Worm (Caenorhabditis elegans) whole organism, L4 larva: Measurements from ENCODE around the gene F59A1.15.

ENCODE experiments used
- aha-1 ChIP-seq: fragments of 150-350 bp; peaks from one replicate; lab custom pipeline; 2014; ENCODE audit warnings: missing biosample characterization, missing genetic modification characterization
- ama-1 ChIP-seq: fragments of 150-350 bp; optimal IDR thresholded peaks from 2 replicates; lab custom pipeline; 2014; ENCODE audit warnings: inconsistent platforms, mixed read lengths
- ceh-20 ChIP-seq: fragments of 200-800 bp; sonication (Bioruptor generic); IDR thresholded peaks from 2 replicates; pipeline ENCODE4 v1.3.6; 2022; ENCODE audit warnings: missing genetic modification reagents, missing genetic modification characterization, missing compliant biosample characterization
- ceh-32 ChIP-seq: sonication (generic microtip); optimal IDR thresholded peaks from 2 replicates; lab custom pipeline; 2016; ENCODE audit warnings: mild to moderate bottlenecking, missing genetic modification characterization, missing compliant biosample characterization; ENCODE audit not compliant: poor library complexity
- lim-7 ChIP-seq: fragments of 200-800 bp; sonication (Bioruptor generic); IDR thresholded peaks from 2 replicates; pipeline ENCODE4 v1.3.6; 2022; ENCODE audit warnings: missing genetic modification characterization, missing compliant biosample characterization
- lin-15B ChIP-seq: fragments of 150-350 bp; sonication (generic microtip); optimal IDR thresholded peaks from 3 replicates; lab custom pipeline; 2014; ENCODE audit warnings: missing biosample characterization, missing genetic modification characterization
- nhr-11 ChIP-seq: fragments of 150-350 bp; optimal IDR thresholded peaks from 2 replicates; lab custom pipeline; 2014; ENCODE audit warnings: missing biosample characterization, missing genetic modification characterization
- nhr-28 ChIP-seq: fragments of 150-350 bp; optimal IDR thresholded peaks from 2 replicates; lab custom pipeline; 2014; ENCODE audit warnings: missing biosample characterization, missing genetic modification characterization
- pqm-1 ChIP-seq: sonication (generic microtip); optimal IDR thresholded peaks from 2 replicates; lab custom pipeline; 2017; ENCODE audit warnings: missing biosample characterization, missing genetic modification characterization
- spr-1 ChIP-seq: sonication (generic microtip); optimal IDR thresholded peaks from 2 replicates; lab custom pipeline; 2016; ENCODE audit warnings: mild to moderate bottlenecking, missing genetic modification characterization, missing compliant biosample characterization
- zfp-3 ChIP-seq: fragments of 200-800 bp; sonication (Bioruptor generic); conservative IDR thresholded peaks from 2 replicates; pipeline ENCODE4 v1.3.6; 2022; ENCODE audit warnings: missing genetic modification reagents, missing genetic modification characterization, missing compliant biosample characterization

DNA sequence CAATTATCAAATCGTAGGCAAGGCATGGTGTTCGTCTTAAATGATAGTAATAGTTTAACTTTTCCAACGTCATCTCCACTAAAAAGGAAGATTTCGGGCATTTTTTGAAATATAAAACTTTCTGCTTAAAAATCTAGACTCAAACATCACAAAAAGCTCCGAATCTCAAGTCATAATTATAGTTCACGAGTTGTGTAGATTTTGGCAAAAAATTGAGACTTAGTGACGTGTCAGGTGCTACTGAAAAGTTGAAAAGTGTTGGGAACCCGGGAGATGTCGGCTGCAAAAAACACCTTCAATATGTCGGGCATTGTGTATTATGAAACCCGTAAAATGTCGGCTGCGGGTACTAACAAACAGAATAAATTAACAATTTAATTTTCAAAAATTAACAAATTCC lies 12.1 kb upstream of the F59A1.15 start, which contains the start of gene Y26G10.1:
- TF ChIP-seq nhr-28 (no peak), aha-1 (no peak), ceh-32 (no peak), lin-15B (no peak), pqm-1 (tag; lab: Kevin White, UChicago) (no peak), spr-1 (tag; lab: Kevin White, UChicago) (no peak), zfp-3 (no peak), lim-7 (GFP tag; lab: Robert Waterston, UW) (no peak), nhr-11 (tag; lab: Kevin White, UChicago) (no peak), ama-1 (no peak), ceh-20 (no peak)
